Fruit fly (Drosophila melanogaster) whole organism, embryonic: ENCODE results near the gene Mst89B.
A peak's percentile ranks its signal among the peaks of the same experiment; 100 is the strongest.

ENCODE experiments used
- Asciz ChIP-seq: fragments of 200-800 bp; sonication (Bioruptor generic); optimal IDR thresholded peaks from 2 replicates; lab custom pipeline; 2017; ENCODE audit warnings: missing biosample characterization, mild to moderate bottlenecking, missing genetic modification characterization, missing genetic modification reagents
- Atf-2 ChIP-seq: fragments of 200-800 bp; sonication (Bioruptor generic); optimal IDR thresholded peaks from 2 replicates; lab custom pipeline; 2016; ENCODE audit warnings: missing biosample characterization, missing genetic modification characterization
- Atf6 ChIP-seq: fragments of 200-800 bp; sonication (Bioruptor generic); IDR thresholded peaks from 2 replicates; pipeline ENCODE4 v1.3.6; 2022; ENCODE audit warnings: missing biosample characterization, missing genetic modification characterization
- Bteb2 ChIP-seq: fragments of 200-800 bp; sonication (Bioruptor generic); optimal IDR thresholded peaks from 2 replicates; lab custom pipeline; 2016; ENCODE audit warnings: missing biosample characterization, missing genetic modification characterization
- CG10366 ChIP-seq: fragments of 200-800 bp; sonication (Bioruptor generic); IDR thresholded peaks from 2 replicates; pipeline ENCODE4 v1.3.6; 2022; ENCODE audit warnings: missing biosample characterization, missing genetic modification characterization
- CG11456 ChIP-seq: fragments of 200-800 bp; sonication (Bioruptor generic); IDR thresholded peaks from 3 replicates; pipeline ENCODE4 v1.3.6; 2022; ENCODE audit warnings: missing biosample characterization, missing genetic modification characterization
- CG12104 ChIP-seq: fragments of 200-800 bp; sonication (Bioruptor generic); optimal IDR thresholded peaks from 3 replicates; lab custom pipeline; 2016; ENCODE audit warnings: missing biosample characterization, missing genetic modification characterization
- CG12236 ChIP-seq: fragments of 200-800 bp; sonication (Bioruptor generic); optimal IDR thresholded peaks from 2 replicates; lab custom pipeline; 2016; ENCODE audit warnings: missing biosample characterization, missing genetic modification characterization
- CG13624 ChIP-seq: fragments of 200-800 bp; sonication (Bioruptor generic); optimal IDR thresholded peaks from 2 replicates; lab custom pipeline; 2016; ENCODE audit warnings: missing biosample characterization, missing genetic modification characterization
- CG13775 ChIP-seq: fragments of 200-800 bp; sonication (Bioruptor generic); optimal IDR thresholded peaks from 3 replicates; lab custom pipeline; 2017; ENCODE audit warnings: missing biosample characterization, mild to moderate bottlenecking, missing genetic modification characterization
- CG13894 ChIP-seq: fragments of 200-800 bp; sonication (Bioruptor generic); optimal IDR thresholded peaks from 3 replicates; lab custom pipeline; 2018; ENCODE audit warnings: missing biosample characterization, mild to moderate bottlenecking, missing genetic modification characterization, moderate library complexity
- CG17361 ChIP-seq: fragments of 200-800 bp; sonication (Bioruptor generic); IDR thresholded peaks from 3 replicates; pipeline ENCODE4 v1.3.6; 2022; ENCODE audit warnings: missing biosample characterization, missing genetic modification characterization
- CG17912 ChIP-seq: fragments of 200-800 bp; sonication (Bioruptor generic); optimal IDR thresholded peaks from 2 replicates; lab custom pipeline; 2018; ENCODE audit warnings: missing biosample characterization, mild to moderate bottlenecking, missing genetic modification characterization
- CG30403 ChIP-seq: fragments of 200-800 bp; sonication (Bioruptor generic); optimal IDR thresholded peaks from 3 replicates; lab custom pipeline; 2016; ENCODE audit warnings: missing biosample characterization, missing genetic modification characterization
- CG3838 ChIP-seq: fragments of 200-800 bp; sonication (Bioruptor generic); optimal IDR thresholded peaks from 3 replicates; lab custom pipeline; 2016; ENCODE audit warnings: missing biosample characterization, missing genetic modification characterization
- CG4707 ChIP-seq: fragments of 200-800 bp; sonication (Bioruptor generic); optimal IDR thresholded peaks from 2 replicates; lab custom pipeline; 2018; ENCODE audit warnings: missing biosample characterization, mild to moderate bottlenecking, missing genetic modification characterization, moderate library complexity
- CG4730 ChIP-seq: fragments of 200-800 bp; sonication (Bioruptor generic); IDR thresholded peaks from 2 replicates; pipeline ENCODE4 v1.3.6; 2022; ENCODE audit warnings: missing biosample characterization, missing genetic modification characterization
- CG6175 ChIP-seq: fragments of 200-800 bp; sonication (Bioruptor generic); IDR thresholded peaks from 3 replicates; pipeline ENCODE4 v1.3.6; 2022; ENCODE audit warnings: missing biosample characterization, missing genetic modification characterization
- CG6765 ChIP-seq: fragments of 200-800 bp; sonication (Bioruptor generic); optimal IDR thresholded peaks from 3 replicates; lab custom pipeline; 2017; ENCODE audit warnings: missing biosample characterization, mild to moderate bottlenecking, missing genetic modification characterization
- D19B ChIP-seq: fragments of 200-800 bp; sonication (Bioruptor generic); optimal IDR thresholded peaks from 2 replicates; lab custom pipeline; 2017; ENCODE audit warnings: missing biosample characterization, mild to moderate bottlenecking, missing genetic modification characterization
- Ets97D ChIP-seq: fragments of 200-800 bp; sonication (Bioruptor generic); optimal IDR thresholded peaks from 3 replicates; lab custom pipeline; 2016; ENCODE audit warnings: missing biosample characterization, missing genetic modification characterization
- NC2α ChIP-seq: fragments of 200-800 bp; sonication (Bioruptor generic); optimal IDR thresholded peaks from 2 replicates; lab custom pipeline; 2016; ENCODE audit warnings: missing biosample characterization, missing genetic modification characterization
- NC2β ChIP-seq: fragments of 200-800 bp; sonication (Bioruptor generic); optimal IDR thresholded peaks from 2 replicates; lab custom pipeline; 2016; ENCODE audit warnings: missing biosample characterization, missing genetic modification characterization
- NFAT ChIP-seq: fragments of 200-800 bp; sonication (Bioruptor generic); IDR thresholded peaks from 2 replicates; pipeline ENCODE4 v1.3.6; 2022; ENCODE audit warnings: missing biosample characterization, missing genetic modification characterization
- Nf-YB ChIP-seq: fragments of 200-800 bp; sonication (Bioruptor generic); optimal IDR thresholded peaks from 3 replicates; lab custom pipeline; 2019; ENCODE audit warnings: missing biosample characterization, mild to moderate bottlenecking, missing genetic modification characterization, moderate library complexity
- Optix ChIP-seq: fragments of 200-800 bp; sonication (Bioruptor generic); IDR thresholded peaks from 3 replicates; pipeline ENCODE4 v1.3.6; 2022; ENCODE audit warnings: missing biosample characterization, missing genetic modification characterization
- Ptx1 ChIP-seq: fragments of 200-800 bp; sonication (Bioruptor generic); IDR thresholded peaks from 2 replicates; pipeline ENCODE4 v1.3.6; 2022; ENCODE audit warnings: missing biosample characterization, missing genetic modification characterization
- Scr ChIP-seq: fragments of 200-800 bp; sonication (Bioruptor generic); IDR thresholded peaks from 2 replicates; pipeline ENCODE4 v1.3.6; 2022; ENCODE audit warnings: missing biosample characterization, missing genetic modification characterization; ENCODE audit not compliant: partially characterized antibody
- Stat92E ChIP-seq, 3 experiments: fragments of >200 bp in 2 of 3; fragments of 200-800 bp in 1 of 3; sonication (Bioruptor generic) in 1 of 3; optimal IDR thresholded peaks; 2 replicates each; lab custom pipeline; 2017 to 2019; ENCODE audit warnings: missing biosample characterization in 3 of 3, missing genetic modification characterization in 3 of 3, mild to moderate bottlenecking in 1 of 3, moderate library complexity in 1 of 3
- Xrp1 ChIP-seq: fragments of 200-800 bp; sonication (Bioruptor generic); IDR thresholded peaks from 2 replicates; pipeline ENCODE4 v1.3.6; 2022; ENCODE audit warnings: missing biosample characterization, missing genetic modification characterization
- ase ChIP-seq: fragments of 200-800 bp; sonication (Bioruptor generic); IDR thresholded peaks from 3 replicates; pipeline ENCODE4 v1.3.6; 2022; ENCODE audit warnings: missing biosample characterization, missing genetic modification characterization
- ci ChIP-seq: fragments of 200-800 bp; sonication (Bioruptor generic); IDR thresholded peaks from 3 replicates; pipeline ENCODE4 v1.3.6; 2022; ENCODE audit warnings: missing biosample characterization, missing genetic modification characterization
- fd96Cb ChIP-seq: fragments of 200-800 bp; sonication (Bioruptor generic); optimal IDR thresholded peaks from 2 replicates; lab custom pipeline; 2018; ENCODE audit warnings: missing biosample characterization, mild to moderate bottlenecking, missing genetic modification characterization, moderate library complexity
- grn ChIP-seq: fragments of 200-800 bp; sonication (Bioruptor generic); optimal IDR thresholded peaks from 3 replicates; lab custom pipeline; 2017; ENCODE audit warnings: missing biosample characterization, missing genetic modification characterization
- gsb-n ChIP-seq: fragments of 200-800 bp; sonication (Bioruptor generic); optimal IDR thresholded peaks from 3 replicates; lab custom pipeline; 2018; ENCODE audit warnings: missing biosample characterization, mild to moderate bottlenecking, missing genetic modification characterization
- her ChIP-seq: fragments of 200-800 bp; sonication (Bioruptor generic); optimal IDR thresholded peaks from 2 replicates; lab custom pipeline; 2016; ENCODE audit warnings: missing biosample characterization, missing genetic modification characterization
- mld ChIP-seq: fragments of 200-800 bp; sonication (Bioruptor generic); IDR thresholded peaks from 3 replicates; pipeline ENCODE4 v1.3.6; 2022; ENCODE audit warnings: missing biosample characterization, missing genetic modification characterization; ENCODE audit not compliant: partially characterized antibody
- oc ChIP-seq: fragments of 200-800 bp; sonication (Bioruptor generic); optimal IDR thresholded peaks from 2 replicates; lab custom pipeline; 2018; ENCODE audit warnings: missing biosample characterization, mild to moderate bottlenecking, missing genetic modification characterization, moderate library complexity
- otp ChIP-seq: fragments of 200-800 bp; sonication (Bioruptor generic); IDR thresholded peaks from 3 replicates; pipeline ENCODE4, ENCODE4 v1.3.6; 2022; ENCODE audit warnings: missing biosample characterization, missing genetic modification characterization
- pb ChIP-seq: fragments of 200-800 bp; sonication (Bioruptor generic); optimal IDR thresholded peaks from 3 replicates; lab custom pipeline; 2016; ENCODE audit warnings: missing biosample characterization, missing genetic modification characterization
- pnt ChIP-seq: fragments of 200-800 bp; sonication (Bioruptor generic); optimal IDR thresholded peaks from 3 replicates; lab custom pipeline; 2016; ENCODE audit warnings: missing biosample characterization, missing genetic modification characterization
- repo ChIP-seq: fragments of 200-800 bp; sonication (Bioruptor generic); optimal IDR thresholded peaks from 2 replicates; lab custom pipeline; 2016; ENCODE audit warnings: missing biosample characterization, missing genetic modification characterization
- ro ChIP-seq: fragments of 200-800 bp; sonication (Bioruptor generic); IDR thresholded peaks from 2 replicates; pipeline ENCODE4 v1.3.6; 2022; ENCODE audit warnings: missing biosample characterization, missing genetic modification characterization
- sc ChIP-seq, 3 experiments: fragments of >200 bp in 2 of 3; fragments of 200-800 bp in 1 of 3; sonication (Bioruptor generic) in 1 of 3; optimal IDR thresholded peaks; 2 replicates in 2 of 3; 3 replicates in 1 of 3; lab custom pipeline; 2017; ENCODE audit warnings: mild to moderate bottlenecking in 1 of 3, missing biosample characterization in 1 of 3, missing genetic modification characterization in 1 of 3, missing genetic modification reagents in 1 of 3
- shn ChIP-seq: fragments of 200-800 bp; sonication (Bioruptor generic); optimal IDR thresholded peaks from 3 replicates; lab custom pipeline; 2016; ENCODE audit warnings: missing biosample characterization, missing genetic modification characterization
- tap ChIP-seq: fragments of 200-800 bp; optimal IDR thresholded peaks from 3 replicates; lab custom pipeline; 2019; ENCODE audit warnings: missing biosample characterization, mild to moderate bottlenecking, missing genetic modification characterization, moderate library complexity
- vfl ChIP-seq: fragments of 200-800 bp; sonication (Bioruptor generic); optimal IDR thresholded peaks from 2 replicates; lab custom pipeline; 2016; ENCODE audit warnings: missing biosample characterization, missing genetic modification characterization
- zfh1 ChIP-seq: fragments of 200-800 bp; sonication (Bioruptor generic); IDR thresholded peaks from 3 replicates; pipeline ENCODE4 v1.3.6; 2022; ENCODE audit warnings: missing biosample characterization, missing genetic modification characterization

Mst89B gene

DNA sequence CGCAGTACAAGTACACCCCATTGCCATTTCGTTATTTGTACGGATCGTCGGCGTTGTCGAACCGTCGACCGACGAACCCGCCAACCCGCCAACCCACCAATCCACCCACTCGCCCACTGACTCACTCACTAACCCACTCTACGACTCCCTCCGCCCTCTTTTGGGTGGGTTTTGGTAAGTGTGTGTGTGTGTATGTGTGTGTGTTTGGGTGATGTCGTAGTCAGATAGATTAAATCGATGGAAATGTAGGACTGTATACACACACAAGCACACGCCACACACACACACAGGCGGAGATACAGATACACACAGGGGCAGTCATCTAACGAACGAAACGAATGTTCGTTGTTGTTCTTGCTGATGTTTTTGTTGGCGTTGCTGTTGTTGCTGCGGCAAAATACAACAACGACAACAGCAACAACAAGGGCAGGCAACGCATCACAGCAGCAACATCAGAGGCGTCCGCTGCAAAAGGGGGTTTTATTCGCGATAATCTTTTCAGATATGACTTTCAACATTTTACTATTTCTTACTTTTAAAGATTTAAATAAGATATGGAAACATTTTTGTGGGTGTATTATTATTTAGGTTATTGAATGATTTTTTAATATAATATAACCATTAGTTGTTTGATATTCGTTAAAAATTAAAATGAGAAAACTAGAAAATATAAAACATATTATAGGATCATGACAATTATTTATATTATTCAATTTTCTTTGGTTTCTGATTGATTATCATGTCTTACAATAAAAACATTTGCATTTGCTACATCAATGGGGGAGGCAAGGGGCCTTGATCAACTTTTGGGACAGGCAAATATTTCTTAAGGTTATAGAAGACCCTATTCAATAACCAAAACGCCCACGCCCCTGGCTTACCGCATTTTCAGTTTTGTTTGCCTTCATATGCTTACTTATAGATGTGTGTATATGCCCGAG lies 45.2 kb upstream of the Mst89B start (continued):
- TF ChIP-seq repo (GFP tag; lab: Kevin White, UChicago) (no peak), Nf-YB (GFP tag; lab: Kevin White, UChicago) (peak; percentile 85), tap (tag; lab: Kevin White, UChicago) (peak; percentile 86), Ptx1 (peak; percentile 80), oc (tag; lab: Kevin White, UChicago) (peak; percentile 28), ase (GFP tag; lab: Robert Waterston, UW) (peak; percentile 51; the same call in 1 of the 3 replicates), CG17912 (GFP tag; lab: Kevin White, UChicago) (no peak), CG11456 (GFP tag; lab: Robert Waterston, UW) (peak; percentile 80), grn (peak; percentile 87), gsb-n (tag; lab: Kevin White, UChicago) (peak; percentile 90), CG17361 (GFP tag; lab: Robert Waterston, UW) (peak; percentile 99), CG6765 (GFP tag; lab: Kevin White, UChicago) (peak; percentile 91), Stat92E (GFP tag; optimal IDR thresholded peaks at IDR 0.05; lab: Kevin White, UChicago) (peak in 1 of 3 experiments; percentile 73), Ets97D (peak; percentile 15), CG3838 (GFP tag; lab: Kevin White, UChicago) (no peak), CG13894 (tag; lab: Kevin White, UChicago) (peak; percentile 72), Atf-2 (GFP tag; lab: Kevin White, UChicago) (no peak), CG4707 (no peak), CG12104 (GFP tag; lab: Kevin White, UChicago) (peak; percentile 93), CG13775 (GFP tag; lab: Kevin White, UChicago) (peak; percentile 97), fd96Cb (tag; lab: Kevin White, UChicago) (peak; percentile 93), CG10366 (peak; percentile 71), CG12236 (GFP tag; lab: Kevin White, UChicago) (no peak), D19B (GFP tag; lab: Kevin White, UChicago) (peak; percentile 88), Scr (no peak), mld (GFP tag; lab: Robert Waterston, UW) (no peak), otp (no peak), Atf6 (no peak), ci (peak; percentile 61; the same call in 2 of the 3 replicates), shn (GFP tag; lab: Kevin White, UChicago) (no peak), Bteb2 (GFP tag; lab: Kevin White, UChicago) (no peak), CG30403 (peak; percentile 95), Asciz (GFP tag; lab: Kevin White, UChicago) (peak; percentile 92), Xrp1 (GFP tag; lab: Robert Waterston, UW) (peak; percentile 71), NFAT (GFP tag; lab: Robert Waterston, UW) (peak; percentile 79), zfh1 (GFP tag; lab: Robert Waterston, UW) (peak; percentile 69), vfl (GFP tag; lab: Kevin White, UChicago) (no peak), sc (optimal IDR thresholded peaks at IDR 0.05; lab: Kevin White, UChicago) (no peak), sc (GFP tag; optimal IDR thresholded peaks at IDR 0.05; lab: Kevin White, UChicago) (peak; percentile 96), NC2β (GFP tag; lab: Kevin White, UChicago) (peak; percentile 18), Optix (GFP tag; lab: Robert Waterston, UW) (peak; percentile 26; the same call in 2 of the 3 replicates), CG4730 (GFP tag; lab: Robert Waterston, UW) (peak; percentile 67), pnt (GFP tag; lab: Kevin White, UChicago) (no peak), her (no peak), pb (GFP tag; lab: Kevin White, UChicago) (peak; percentile 53), ro (GFP tag; lab: Robert Waterston, UW) (no peak; the same call in 1 of the 2 replicates), CG6175 (GFP tag; lab: Robert Waterston, UW) (peak; percentile 18; the same call in 1 of the 3 replicates), CG13624 (GFP tag; lab: Kevin White, UChicago) (no peak), NC2α (no peak)
